Worm (Caenorhabditis elegans) whole organism, young adult: ENCODE measurements around the gene fat-1.

Source experiments
- B0019.2 ChIP-seq: fragments of 200-800 bp; sonication (Bioruptor generic); conservative IDR thresholded peaks from 2 replicates; pipeline ENCODE4 v1.3.6; 2022; ENCODE audit warnings: missing genetic modification reagents, missing genetic modification characterization, missing compliant biosample characterization
- B0336.3 ChIP-seq: fragments of 200-800 bp; sonication (Bioruptor generic); IDR thresholded peaks from 2 replicates; pipeline ENCODE4 v1.3.6; 2022; ENCODE audit warnings: missing genetic modification characterization, missing compliant biosample characterization
- F10E7.11 ChIP-seq: sonication (generic microtip); optimal IDR thresholded peaks from 2 replicates; lab custom pipeline; 2017; ENCODE audit warnings: mild to moderate bottlenecking, missing genetic modification characterization, moderate library complexity, missing compliant biosample characterization
- F57A8.1 ChIP-seq: fragments of 200-800 bp; sonication (Bioruptor generic); optimal IDR thresholded peaks from 2 replicates; lab custom pipeline; 2018; ENCODE audit warnings: mild to moderate bottlenecking, missing genetic modification characterization, moderate library complexity, missing compliant biosample characterization
- T07F8.4 ChIP-seq: sonication (generic microtip); optimal IDR thresholded peaks from 2 replicates; lab custom pipeline; 2016; ENCODE audit warnings: mild to moderate bottlenecking, missing genetic modification characterization, moderate library complexity, missing compliant biosample characterization
- T26A5.8 ChIP-seq: sonication (generic microtip); optimal IDR thresholded peaks from 2 replicates; lab custom pipeline; 2016; ENCODE audit warnings: missing genetic modification characterization, missing compliant biosample characterization
- Y53G8AR.9 ChIP-seq: fragments of 200-800 bp; sonication (Bioruptor generic); conservative IDR thresholded peaks from 2 replicates; pipeline ENCODE4 v1.3.6; 2022; ENCODE audit warnings: missing genetic modification reagents, missing genetic modification characterization, missing compliant biosample characterization
- Y56A3A.18 ChIP-seq: fragments of 200-800 bp; sonication (Bioruptor generic); IDR thresholded peaks from 2 replicates; pipeline ENCODE4 v1.3.6; 2022; ENCODE audit warnings: missing genetic modification reagents, missing genetic modification characterization, missing compliant biosample characterization
- Y95B8A.8 ChIP-seq: fragments of 200-800 bp; sonication (Bioruptor generic); IDR thresholded peaks from 2 replicates; pipeline ENCODE4 v1.3.6; 2022; ENCODE audit warnings: missing genetic modification reagents, missing genetic modification characterization, missing compliant biosample characterization
- aptf-3 ChIP-seq: fragments of 200-800 bp; sonication (Bioruptor generic); IDR thresholded peaks from 2 replicates; pipeline ENCODE4 v1.3.6; 2022; ENCODE audit warnings: missing genetic modification characterization, missing compliant biosample characterization
- atf-7 ChIP-seq: sonication (generic microtip); optimal IDR thresholded peaks from 2 replicates; lab custom pipeline; 2017; ENCODE audit warnings: mild to moderate bottlenecking, missing genetic modification characterization, missing compliant biosample characterization
- athp-1 ChIP-seq: sonication (generic microtip); optimal IDR thresholded peaks from 2 replicates; lab custom pipeline; 2017; ENCODE audit warnings: mild to moderate bottlenecking, missing genetic modification characterization, missing compliant biosample characterization
- attf-6 ChIP-seq: fragments of 200-800 bp; sonication (Bioruptor generic); IDR thresholded peaks from 2 replicates; pipeline ENCODE4 v1.3.6; 2022; ENCODE audit warnings: missing genetic modification reagents, missing genetic modification characterization, missing compliant biosample characterization
- cebp-2 ChIP-seq: fragments of 200-800 bp; sonication (Bioruptor generic); IDR thresholded peaks from 2 replicates; pipeline ENCODE4 v1.3.6; 2022; ENCODE audit warnings: missing genetic modification characterization, missing compliant biosample characterization
- chd-7 ChIP-seq: sonication (generic microtip); optimal IDR thresholded peaks from 2 replicates; lab custom pipeline; 2016; ENCODE audit warnings: mild to moderate bottlenecking, missing genetic modification characterization, moderate library complexity, missing compliant biosample characterization
- efl-1 ChIP-seq: fragments of 150-350 bp; optimal IDR thresholded peaks from 2 replicates; lab custom pipeline; 2014; ENCODE audit warnings: missing biosample characterization, missing genetic modification reagents, missing genetic modification characterization
- ekl-4 ChIP-seq: fragments of 200-800 bp; sonication (Bioruptor generic); IDR thresholded peaks from 2 replicates; pipeline ENCODE4 v1.3.6; 2022; ENCODE audit warnings: missing genetic modification reagents, missing genetic modification characterization, missing compliant biosample characterization
- fkh-3 ChIP-seq: sonication (generic microtip); optimal IDR thresholded peaks from 2 replicates; lab custom pipeline; 2016; ENCODE audit warnings: mild to moderate bottlenecking, missing genetic modification characterization, missing compliant biosample characterization
- hmg-1.2 ChIP-seq: fragments of 200-800 bp; sonication (Bioruptor generic); IDR thresholded peaks from 2 replicates; pipeline ENCODE4 v1.3.6; 2022; ENCODE audit warnings: missing genetic modification reagents, missing genetic modification characterization, missing compliant biosample characterization
- hrde-1 ChIP-seq: sonication (generic microtip); optimal IDR thresholded peaks from 2 replicates; lab custom pipeline; 2016; ENCODE audit warnings: missing genetic modification characterization, mild to moderate bottlenecking, missing compliant biosample characterization, moderate library complexity, missing genotype, missing genetic modification reagents, borderline replicate concordance
- hsf-1 ChIP-seq: fragments of 200-800 bp; sonication (Bioruptor generic); IDR thresholded peaks from 2 replicates; pipeline ENCODE4 v1.3.6; 2022; ENCODE audit warnings: missing genetic modification reagents, missing genetic modification characterization, missing compliant biosample characterization
- lsl-1 ChIP-seq: fragments of 200-800 bp; sonication (Bioruptor generic); optimal IDR thresholded peaks from 2 replicates; lab custom pipeline; 2018; ENCODE audit warnings: mild to moderate bottlenecking, missing genetic modification characterization, moderate library complexity, missing compliant biosample characterization
- madf-3 ChIP-seq: fragments of 200-800 bp; sonication (Bioruptor generic); IDR thresholded peaks from 2 replicates; pipeline ENCODE4 v1.3.6; 2022; ENCODE audit warnings: missing genetic modification reagents, missing genetic modification characterization, missing compliant biosample characterization
- mel-28 ChIP-seq: sonication (generic microtip); optimal IDR thresholded peaks from 2 replicates; lab custom pipeline; 2016; ENCODE audit warnings: borderline replicate concordance, mild to moderate bottlenecking, missing genetic modification characterization, missing compliant biosample characterization
- mxl-1 ChIP-seq: sonication (generic microtip); optimal IDR thresholded peaks from 2 replicates; lab custom pipeline; 2016; ENCODE audit warnings: missing genetic modification characterization, missing compliant biosample characterization
- nfyb-1 ChIP-seq: fragments of 200-800 bp; sonication (Bioruptor generic); IDR thresholded peaks from 2 replicates; pipeline ENCODE4 v1.3.6; 2022; ENCODE audit warnings: missing genetic modification reagents, missing genetic modification characterization, missing compliant biosample characterization
- nhr-80 ChIP-seq: sonication (generic microtip); optimal IDR thresholded peaks from 2 replicates; lab custom pipeline; 2016; ENCODE audit warnings: missing genetic modification characterization, missing compliant biosample characterization
- nhr-90 ChIP-seq: sonication (generic microtip); optimal IDR thresholded peaks from 2 replicates; lab custom pipeline; 2016; ENCODE audit warnings: missing genotype, mild to moderate bottlenecking, missing genetic modification characterization, missing compliant biosample characterization
- pbrm-1 ChIP-seq: fragments of 200-800 bp; sonication (Bioruptor generic); IDR thresholded peaks from 2 replicates; pipeline ENCODE4 v1.3.6; 2022; ENCODE audit warnings: missing genetic modification reagents, missing genetic modification characterization, missing compliant biosample characterization
- pha-4 ChIP-seq: fragments of 150-350 bp; sonication (generic microtip); optimal IDR thresholded peaks from 2 replicates; lab custom pipeline; 2014; ENCODE audit warnings: missing biosample characterization, missing genetic modification reagents, missing genetic modification characterization
- rpc-1 ChIP-seq, 2 experiments: fragments of 150-350 bp in 1 of 2; sonication (generic microtip) in 1 of 2; optimal IDR thresholded peaks; 2 replicates each; lab custom pipeline; 2014 to 2018; ENCODE audit warnings: missing biosample characterization in 1 of 2, missing genetic modification characterization in 1 of 2, missing genetic modification reagents in 1 of 2, missing genotype in 1 of 2
- snpc-1.1 ChIP-seq: sonication (generic microtip); optimal IDR thresholded peaks from 2 replicates; lab custom pipeline; 2017; ENCODE audit warnings: missing genetic modification characterization, mild to moderate bottlenecking, missing compliant biosample characterization, antibody characterized with exemption, moderate library complexity, missing genotype, missing genetic modification reagents; ENCODE audit not compliant: insufficient read depth
- snpc-4 ChIP-seq, 5 experiments: fragments of 150-350 bp in 1 of 5; sonication (generic microtip) in 4 of 5; optimal IDR thresholded peaks; 2 replicates each; lab custom pipeline; 2014 to 2018; ENCODE audit warnings: missing genetic modification characterization in 5 of 5, missing biosample characterization in 3 of 5, antibody characterized with exemption in 2 of 5, mild to moderate bottlenecking in 2 of 5, missing compliant biosample characterization in 2 of 5, missing genotype in 2 of 5, moderate library complexity in 2 of 5, missing genetic modification reagents in 1 of 5
- somi-1 ChIP-seq: fragments of 200-800 bp; sonication (Bioruptor generic); optimal IDR thresholded peaks from 2 replicates; lab custom pipeline; 2018; ENCODE audit warnings: mild to moderate bottlenecking, missing genetic modification characterization, missing compliant biosample characterization
- xnd-1 ChIP-seq: sonication (generic microtip); optimal IDR thresholded peaks from 2 replicates; lab custom pipeline; 2016; ENCODE audit warnings: missing genotype, missing genetic modification reagents, missing genetic modification characterization, missing compliant biosample characterization
- zim-3 ChIP-seq: sonication (generic microtip); optimal IDR thresholded peaks from 2 replicates; lab custom pipeline; 2017; ENCODE audit warnings: mild to moderate bottlenecking, missing genetic modification characterization, moderate library complexity, missing compliant biosample characterization
- ztf-25 ChIP-seq: fragments of 200-800 bp; sonication (Bioruptor generic); IDR thresholded peaks from 2 replicates; pipeline ENCODE4 v1.3.6; 2022; ENCODE audit warnings: missing genetic modification reagents, missing genetic modification characterization, missing compliant biosample characterization
- ztf-26 ChIP-seq: sonication (generic microtip); optimal IDR thresholded peaks from 2 replicates; lab custom pipeline; 2017; ENCODE audit warnings: missing genetic modification characterization, missing compliant biosample characterization
- ztf-3 ChIP-seq: fragments of 200-800 bp; sonication (Bioruptor generic); optimal IDR thresholded peaks from 2 replicates; lab custom pipeline; 2018; ENCODE audit warnings: mild to moderate bottlenecking, missing genetic modification characterization, missing compliant biosample characterization

Gene fat-1

ce11 chrIV:13334287-13334686, 18.8 kb downstream of the fat-1 start (continued):
- no peak for TF ChIP-seq snpc-4 (GFP tag; optimal IDR thresholded peaks at IDR 0.05; lab: Kevin White, UChicago)
- TF ChIP-seq snpc-4 (tag; optimal IDR thresholded peaks at IDR 0.05; lab: Kevin White, UChicago), result peak in 1 of 4 experiments; percentile 2
- no peak for TF ChIP-seq ekl-4
- no peak for TF ChIP-seq fkh-3 (tag; lab: Kevin White, UChicago)
- no peak for TF ChIP-seq xnd-1 (tag; lab: Kevin White, UChicago)
- no peak for TF ChIP-seq nhr-90
- no peak for TF ChIP-seq B0019.2
- TF ChIP-seq ztf-26 (tag; lab: Kevin White, UChicago), result peak; percentile 18
- no peak for TF ChIP-seq madf-3 (GFP tag; lab: Robert Waterston, UW)
- no peak for TF ChIP-seq zim-3 (tag; lab: Kevin White, UChicago)
- TF ChIP-seq atf-7 (tag; lab: Kevin White, UChicago), result peak; percentile 14
- TF ChIP-seq efl-1, result no peak
- TF ChIP-seq hmg-1.2 (GFP tag; lab: Robert Waterston, UW), result no peak; the same call in 1 of the 2 replicates
- no peak for TF ChIP-seq ztf-25 (GFP tag; lab: Robert Waterston, UW)
- TF ChIP-seq nfyb-1, result 0 out of 2 replicates have a peak, but pooled peaks have one; percentile 29
- no peak for TF ChIP-seq hrde-1 (tag; lab: Kevin White, UChicago)
- TF ChIP-seq cebp-2 (GFP tag; lab: Robert Waterston, UW), result no peak
- TF ChIP-seq B0336.3 (GFP tag; lab: Robert Waterston, UW), result peak; percentile 43; the same call in 1 of the 2 replicates
- TF ChIP-seq snpc-1.1 (tag; lab: Kevin White, UChicago), result no peak
- no peak for TF ChIP-seq F57A8.1 (GFP tag; lab: Kevin White, UChicago)

- no peak for TF ChIP-seq ekl-4
Observed at ce11 chrIV:13342555-13342954, 27.1 kb downstream of the fat-1 start, which contains the start of gene W02A2.5. TSS of gene W02A2.5 (plus strand) at chrIV:13342855.

- TF ChIP-seq fkh-3 (tag; lab: Kevin White, UChicago), result no peak
- no peak for TF ChIP-seq lsl-1 (GFP tag; lab: Kevin White, UChicago)
- TF ChIP-seq nhr-80 (tag; lab: Kevin White, UChicago), result peak; percentile 12
Observed at ce11 chrIV:13346078-13346477, 30.6 kb downstream of the fat-1 start.

- TF ChIP-seq nfyb-1 (peak; percentile 48; the same call in 1 of the 2 replicates), nhr-80 (tag; lab: Kevin White, UChicago) (peak; percentile 59), lsl-1 (GFP tag; lab: Kevin White, UChicago) (no peak)
- TF ChIP-seq, all 124 proteins: peak for 2
Observed at ce11 chrIV:13347232-13347715, 31.8 kb downstream of the fat-1 start, which contains the start of gene W02A2.9. TSS of gene W02A2.9 (plus strand) at chrIV:13347665.

ce11 chrIV:13348592-13348991, 33.1 kb downstream of the fat-1 start, which contains the start of gene W02A2.12:
TSS of gene W02A2.12 (minus strand) at chrIV:13348831.
- TF ChIP-seq hsf-1 (GFP tag; lab: Robert Waterston, UW) (no peak; the same call in 1 of the 2 replicates), Y95B8A.8 (GFP tag; lab: Robert Waterston, UW) (no peak), Y53G8AR.9 (GFP tag; lab: Robert Waterston, UW) (0 out of 2 replicates have a peak, but pooled peaks have one; percentile 46), pha-4 (tag; lab: Kevin White, UChicago) (no peak), F10E7.11 (tag; lab: Kevin White, UChicago) (peak; percentile 19), Y56A3A.18 (no peak), rpc-1 (optimal IDR thresholded peaks at IDR 0.05; lab: Kevin White, UChicago) (no peak), rpc-1 (tag; optimal IDR thresholded peaks at IDR 0.05; lab: Kevin White, UChicago) (no peak), chd-7 (tag; lab: Kevin White, UChicago) (peak; percentile 34), T07F8.4 (tag; lab: Kevin White, UChicago) (no peak), attf-6 (GFP tag; lab: Robert Waterston, UW) (peak; percentile 72), snpc-4 (GFP tag; optimal IDR thresholded peaks at IDR 0.05; lab: Kevin White, UChicago) (no peak), snpc-4 (tag; optimal IDR thresholded peaks at IDR 0.05; lab: Kevin White, UChicago) (peak in 1 of 4 experiments; percentile 18), pbrm-1 (GFP tag; lab: Robert Waterston, UW) (peak; percentile 38; the same call in 1 of the 2 replicates), mxl-1 (tag; lab: Kevin White, UChicago) (no peak), ztf-3 (GFP tag; lab: Kevin White, UChicago) (no peak), somi-1 (no peak), athp-1 (tag; lab: Kevin White, UChicago) (peak; percentile 72), T26A5.8 (tag; lab: Kevin White, UChicago) (no peak), mel-28 (no peak), cebp-2 (GFP tag; lab: Robert Waterston, UW) (peak; percentile 93; the same call in 1 of the 2 replicates), aptf-3 (GFP tag; lab: Robert Waterston, UW) (0 out of 2 replicates have a peak, but pooled peaks have one; percentile 63)
